Worm (Caenorhabditis elegans) whole organism, late embryonic: Measurements from ENCODE around the gene F36F12.3.

Experiments used
- C08G9.2 ChIP-seq: sonication (generic microtip); optimal IDR thresholded peaks from 2 replicates; lab custom pipeline; 2016; ENCODE audit warnings: mild to moderate bottlenecking, missing genetic modification characterization, moderate library complexity, missing compliant biosample characterization
- K02D7.2 ChIP-seq: sonication (generic microtip); optimal IDR thresholded peaks from 2 replicates; lab custom pipeline; 2017; ENCODE audit warnings: mild to moderate bottlenecking, missing genetic modification characterization, missing compliant biosample characterization
- T23F11.4 ChIP-seq: fragments of 200-800 bp; sonication (Bioruptor generic); optimal IDR thresholded peaks from 2 replicates; lab custom pipeline; 2018; ENCODE audit warnings: mild to moderate bottlenecking, missing genetic modification characterization, missing compliant biosample characterization
- Y22D7AL.16 ChIP-seq: sonication (generic microtip); optimal IDR thresholded peaks from 2 replicates; lab custom pipeline; 2016; ENCODE audit warnings: missing genetic modification characterization, missing compliant biosample characterization
- ahr-1 ChIP-seq: sonication (generic microtip); optimal IDR thresholded peaks from 2 replicates; lab custom pipeline; 2016; ENCODE audit warnings: missing genetic modification characterization, missing compliant biosample characterization
- ama-1 ChIP-seq: fragments of 150-350 bp; optimal IDR thresholded peaks from 2 replicates; lab custom pipeline; 2014
- ceh-14 ChIP-seq: sonication (generic microtip); optimal IDR thresholded peaks from 2 replicates; lab custom pipeline; 2016; ENCODE audit warnings: missing genotype, missing genetic modification characterization, missing compliant biosample characterization
- ceh-31 ChIP-seq: sonication (generic microtip); optimal IDR thresholded peaks from 2 replicates; lab custom pipeline; 2016; ENCODE audit warnings: missing genetic modification characterization, missing compliant biosample characterization
- ceh-48 ChIP-seq: sonication (generic microtip); optimal IDR thresholded peaks from 2 replicates; lab custom pipeline; 2016; ENCODE audit warnings: missing genetic modification characterization, inconsistent platforms, missing compliant biosample characterization
- ceh-6 ChIP-seq: fragments of 200-800 bp; sonication (Bioruptor generic); optimal IDR thresholded peaks from 2 replicates; lab custom pipeline; 2018; ENCODE audit warnings: mild to moderate bottlenecking, missing genetic modification characterization, missing compliant biosample characterization
- che-1 ChIP-seq: sonication (generic microtip); optimal IDR thresholded peaks from 2 replicates; lab custom pipeline; 2016; ENCODE audit warnings: mild to moderate bottlenecking, missing genetic modification characterization, missing compliant biosample characterization
- eyg-1 ChIP-seq: sonication (generic microtip); optimal IDR thresholded peaks from 2 replicates; lab custom pipeline; 2016; ENCODE audit warnings: missing genotype, missing genetic modification characterization, missing compliant biosample characterization
- hlh-15 ChIP-seq: sonication (generic microtip); optimal IDR thresholded peaks from 2 replicates; lab custom pipeline; 2016; ENCODE audit warnings: missing genetic modification characterization, missing compliant biosample characterization
- hlh-30 ChIP-seq: sonication (generic microtip); optimal IDR thresholded peaks from 2 replicates; lab custom pipeline; 2017; ENCODE audit warnings: antibody characterized with exemption, missing genetic modification characterization, missing compliant biosample characterization; ENCODE audit not compliant: insufficient read depth
- hlh-6 ChIP-seq: sonication (generic microtip); optimal IDR thresholded peaks from 2 replicates; lab custom pipeline; 2016; ENCODE audit warnings: missing genotype, missing genetic modification characterization, missing compliant biosample characterization
- lin-11 ChIP-seq: fragments of 200-800 bp; sonication (Bioruptor generic); optimal IDR thresholded peaks from 2 replicates; lab custom pipeline; 2018; ENCODE audit warnings: mild to moderate bottlenecking, missing genetic modification characterization, missing compliant biosample characterization
- madf-2 ChIP-seq: sonication (generic microtip); optimal IDR thresholded peaks from 2 replicates; lab custom pipeline; 2017; ENCODE audit warnings: missing genetic modification characterization, missing compliant biosample characterization
- nfya-1 ChIP-seq: sonication (generic microtip); optimal IDR thresholded peaks from 2 replicates; lab custom pipeline; 2017; ENCODE audit warnings: missing genetic modification characterization, mild to moderate bottlenecking, missing compliant biosample characterization, antibody characterized with exemption, moderate library complexity
- nhr-232 ChIP-seq: sonication (generic microtip); optimal IDR thresholded peaks from 2 replicates; lab custom pipeline; 2016; ENCODE audit warnings: missing genetic modification characterization, missing compliant biosample characterization
- npax-4 ChIP-seq: sonication (generic microtip); optimal IDR thresholded peaks from 2 replicates; lab custom pipeline; 2016; ENCODE audit warnings: missing genetic modification characterization, missing compliant biosample characterization
- pag-3 ChIP-seq: sonication (generic microtip); optimal IDR thresholded peaks from 2 replicates; lab custom pipeline; 2016; ENCODE audit warnings: missing compliant biosample characterization, missing genetic modification characterization, borderline replicate concordance
- pha-2 ChIP-seq: sonication (generic microtip); optimal IDR thresholded peaks from 2 replicates; lab custom pipeline; 2017; ENCODE audit warnings: mild to moderate bottlenecking, missing genetic modification characterization, missing compliant biosample characterization
- pha-4 ChIP-seq: fragments of 150-350 bp; optimal IDR thresholded peaks from 2 replicates; lab custom pipeline; 2018; ENCODE audit warnings: missing biosample characterization, missing genetic modification reagents, missing genetic modification characterization
- rnt-1 ChIP-seq: sonication (generic microtip); optimal IDR thresholded peaks from 2 replicates; lab custom pipeline; 2016; ENCODE audit warnings: missing genetic modification characterization, missing compliant biosample characterization
- sdc-2 ChIP-seq: sonication (generic microtip); optimal IDR thresholded peaks from 2 replicates; lab custom pipeline; 2016; ENCODE audit warnings: missing genotype, missing genetic modification characterization, missing compliant biosample characterization
- sox-2 ChIP-seq: fragments of 200-800 bp; sonication (Bioruptor generic); IDR thresholded peaks from 2 replicates; pipeline ENCODE4 v1.3.6; 2022; ENCODE audit warnings: missing genetic modification reagents, missing genetic modification characterization, missing compliant biosample characterization
- sox-4 ChIP-seq: sonication (generic microtip); optimal IDR thresholded peaks from 2 replicates; lab custom pipeline; 2017; ENCODE audit warnings: mild to moderate bottlenecking, missing genetic modification characterization, inconsistent platforms, missing compliant biosample characterization
- syd-9 ChIP-seq: sonication (generic microtip); optimal IDR thresholded peaks from 2 replicates; lab custom pipeline; 2016; ENCODE audit warnings: mild to moderate bottlenecking, missing genetic modification characterization, moderate library complexity, missing compliant biosample characterization
- unc-3 ChIP-seq, 2 experiments: fragments of 200-800 bp in 1 of 2; sonication (Bioruptor generic) in 1 of 2; sonication (generic microtip) in 1 of 2; conservative IDR thresholded peaks in 1 of 2; optimal IDR thresholded peaks in 1 of 2; 2 replicates each; pipeline versions ENCODE4 v1.3.6 to Lab custom; 2016 to 2022; ENCODE audit warnings: missing compliant biosample characterization in 2 of 2, missing genetic modification characterization in 2 of 2, missing genetic modification reagents in 1 of 2
- unc-42 ChIP-seq: sonication (generic microtip); optimal IDR thresholded peaks from 2 replicates; lab custom pipeline; 2016; ENCODE audit warnings: missing genotype, missing genetic modification characterization, missing compliant biosample characterization
- zip-5 ChIP-seq: sonication (generic microtip); optimal IDR thresholded peaks from 2 replicates; lab custom pipeline; 2016; ENCODE audit warnings: missing genetic modification characterization, missing compliant biosample characterization

The F36F12.3 gene

ce11 chrV:2133512-2133911, 47.9 kb downstream of the F36F12.3 start (continued):
- TF ChIP-seq zip-5 (tag; lab: Kevin White, UChicago) (no peak), lin-11 (tag; lab: Kevin White, UChicago) (no peak), pha-2 (tag; lab: Kevin White, UChicago) (no peak), pha-4 (tag; lab: Kevin White, UChicago) (no peak), T23F11.4 (no peak)

- TF ChIP-seq unc-42 (tag; lab: Kevin White, UChicago): peak; percentile 19
- no peak for TF ChIP-seq C08G9.2
- TF ChIP-seq hlh-30 (tag; lab: Kevin White, UChicago): peak; percentile 56
- no peak for TF ChIP-seq nfya-1
Measured at ce11 chrV:2134340-2134739, 48.7 kb downstream of the F36F12.3 start.

- TF ChIP-seq unc-42 (tag; lab: Kevin White, UChicago) (peak; percentile 3), eyg-1 (tag; lab: Kevin White, UChicago) (no peak), sox-4 (peak; percentile 21), ahr-1 (tag; lab: Kevin White, UChicago) (no peak)
Measured at ce11 chrV:2135323-2135722, 49.7 kb downstream of the F36F12.3 start.

- TF ChIP-seq ceh-48 (tag; lab: Kevin White, UChicago) (no peak), madf-2 (tag; lab: Kevin White, UChicago) (no peak), ceh-14 (tag; lab: Kevin White, UChicago) (no peak), ceh-31 (tag; lab: Kevin White, UChicago) (no peak)
Measured at ce11 chrV:2137010-2137409, 51.4 kb downstream of the F36F12.3 start.

ce11 chrV:2138287-2138686, 52.7 kb downstream of the F36F12.3 start:
- TF ChIP-seq sdc-2 (no peak), rnt-1 (tag; lab: Kevin White, UChicago) (no peak), ama-1 (no peak), K02D7.2 (tag; lab: Kevin White, UChicago) (no peak), ceh-48 (tag; lab: Kevin White, UChicago) (no peak), hlh-15 (tag; lab: Kevin White, UChicago) (no peak), unc-42 (tag; lab: Kevin White, UChicago) (no peak), hlh-30 (tag; lab: Kevin White, UChicago) (no peak), syd-9 (no peak), hlh-6 (tag; lab: Kevin White, UChicago) (no peak), che-1 (no peak), Y22D7AL.16 (no peak), sox-2 (no peak), npax-4 (no peak), T23F11.4 (no peak), ceh-6 (GFP tag; lab: Kevin White, UChicago) (no peak), nhr-232 (no peak), unc-3 (GFP tag; conservative IDR thresholded peaks at IDR 0.05; lab: Robert Waterston, UW) (no peak), unc-3 (tag; optimal IDR thresholded peaks at IDR 0.05; lab: Kevin White, UChicago) (no peak), pag-3 (tag; lab: Kevin White, UChicago) (no peak)
